Worm (Caenorhabditis elegans) whole organism, young adult: ENCODE data around the gene Y48D7A.1.

Experiments
- C06A6.2 ChIP-seq: fragments of 200-800 bp; sonication (Bioruptor generic); conservative IDR thresholded peaks from 2 replicates; pipeline ENCODE4 v1.3.6; 2022; ENCODE audit warnings: missing genetic modification characterization, missing compliant biosample characterization
- F23B12.7 ChIP-seq: sonication (generic microtip); optimal IDR thresholded peaks from 2 replicates; lab custom pipeline; 2017; ENCODE audit warnings: missing genetic modification characterization, mild to moderate bottlenecking, missing compliant biosample characterization, antibody characterized with exemption, moderate library complexity; ENCODE audit not compliant: insufficient read depth
- F33H1.4 ChIP-seq: fragments of 200-800 bp; sonication (Bioruptor generic); IDR thresholded peaks from 2 replicates; pipeline ENCODE4 v1.3.6; 2022; ENCODE audit warnings: missing genetic modification reagents, missing genetic modification characterization, missing compliant biosample characterization
- F57C9.4 ChIP-seq: sonication (generic microtip); optimal IDR thresholded peaks from 2 replicates; lab custom pipeline; 2017; ENCODE audit warnings: mild to moderate bottlenecking, missing genetic modification characterization, missing compliant biosample characterization
- lin-35 ChIP-seq, 3 experiments: fragments of 150-350 bp in 2 of 3; sonication (generic microtip) in 1 of 3; optimal IDR thresholded peaks; 2 replicates each; lab custom pipeline; 2014 to 2018; ENCODE audit warnings: missing biosample characterization in 3 of 3, missing genetic modification characterization in 3 of 3, missing genetic modification reagents in 3 of 3
- mes-4 ChIP-seq: sonication (generic microtip); optimal IDR thresholded peaks from 2 replicates; lab custom pipeline; 2016; ENCODE audit warnings: missing genotype, missing genetic modification characterization, missing compliant biosample characterization
- rpc-1 ChIP-seq, 2 experiments: fragments of 150-350 bp in 1 of 2; sonication (generic microtip) in 1 of 2; optimal IDR thresholded peaks; 2 replicates each; lab custom pipeline; 2014 to 2018; ENCODE audit warnings: missing biosample characterization in 1 of 2, missing genetic modification characterization in 1 of 2, missing genetic modification reagents in 1 of 2, missing genotype in 1 of 2
- somi-1 ChIP-seq: fragments of 200-800 bp; sonication (Bioruptor generic); optimal IDR thresholded peaks from 2 replicates; lab custom pipeline; 2018; ENCODE audit warnings: mild to moderate bottlenecking, missing genetic modification characterization, missing compliant biosample characterization
- ztf-18 ChIP-seq: sonication (generic microtip); optimal IDR thresholded peaks from 2 replicates; lab custom pipeline; 2016; ENCODE audit warnings: missing genotype, mild to moderate bottlenecking, missing genetic modification characterization, missing compliant biosample characterization
- ztf-26 ChIP-seq: sonication (generic microtip); optimal IDR thresholded peaks from 2 replicates; lab custom pipeline; 2017; ENCODE audit warnings: missing genetic modification characterization, missing compliant biosample characterization
- ztf-28 ChIP-seq: fragments of 200-800 bp; sonication (Bioruptor generic); IDR thresholded peaks from 2 replicates; pipeline ENCODE4 v1.3.6; 2022; ENCODE audit warnings: missing genetic modification reagents, missing genetic modification characterization, missing compliant biosample characterization

ce11 chrX:3033492-3033891 lies 24.2 kb downstream of the Y48D7A.1 start:
- no peak for TF ChIP-seq mes-4 (tag; lab: Kevin White, UChicago)
- TF ChIP-seq F23B12.7 = no peak
- no peak for TF ChIP-seq ztf-26 (tag; lab: Kevin White, UChicago)
- TF ChIP-seq C06A6.2 (GFP tag; lab: Robert Waterston, UW) = no peak
- no peak for TF ChIP-seq F33H1.4 (GFP tag; lab: Robert Waterston, UW)
- TF ChIP-seq rpc-1 (optimal IDR thresholded peaks at IDR 0.05; lab: Kevin White, UChicago) = no peak
- no peak for TF ChIP-seq rpc-1 (tag; optimal IDR thresholded peaks at IDR 0.05; lab: Kevin White, UChicago)
- TF ChIP-seq lin-35 (GFP tag; optimal IDR thresholded peaks at IDR 0.05; lab: Kevin White, UChicago) = no peak
- TF ChIP-seq ztf-18 (tag; lab: Kevin White, UChicago) = no peak
- TF ChIP-seq somi-1 (GFP tag; lab: Kevin White, UChicago) = no peak
- no peak for TF ChIP-seq F57C9.4 (tag; lab: Kevin White, UChicago)
- TF ChIP-seq ztf-28 = no peak
